Worm (Caenorhabditis elegans) whole organism, L4 larva: ENCODE results near the gene F21D5.6.

Source experiments
- lir-3 ChIP-seq: sonication (generic microtip); optimal IDR thresholded peaks from 2 replicates; lab custom pipeline; 2016; ENCODE audit warnings: mild to moderate bottlenecking, missing genetic modification characterization, missing compliant biosample characterization
- lsy-2 ChIP-seq, 2 experiments: fragments of 150-350 bp in 1 of 2; sonication (generic microtip) in 1 of 2; optimal IDR thresholded peaks; 2 replicates each; lab custom pipeline; 2014 to 2017; ENCODE audit warnings: missing biosample characterization in 2 of 2, missing genetic modification characterization in 2 of 2
- madf-9 ChIP-seq: fragments of 200-800 bp; sonication (Bioruptor generic); conservative IDR thresholded peaks from 2 replicates; pipeline ENCODE4 v1.3.6; 2022; ENCODE audit warnings: missing genetic modification reagents, missing genetic modification characterization, missing compliant biosample characterization

DNA sequence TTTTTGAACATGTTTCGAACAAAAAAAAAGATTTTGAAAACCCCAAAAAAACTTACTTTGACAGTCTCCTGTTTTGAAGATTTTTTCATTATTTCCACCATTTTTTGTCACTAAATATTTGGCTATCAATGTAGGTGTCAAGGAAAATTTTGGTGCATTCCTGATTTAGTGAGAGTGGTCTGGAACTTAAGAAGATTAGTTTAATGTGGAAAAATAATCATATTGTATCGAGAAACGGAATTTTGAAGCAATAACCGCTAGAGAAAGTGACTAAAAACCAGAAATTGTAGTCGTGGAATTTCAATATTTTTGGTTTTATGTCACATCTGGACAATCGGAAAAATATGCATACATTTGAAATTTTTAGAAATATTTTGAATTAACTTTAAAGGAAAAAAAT is 20.7 kb upstream of the F21D5.6 start, which contains the start of the genes F20C5.11 and klp-11:
- no peak for TF ChIP-seq lsy-2 (tag; optimal IDR thresholded peaks at IDR 0.05; lab: Kevin White, UChicago)
- TF ChIP-seq madf-9 (GFP tag; lab: Robert Waterston, UW), result no peak
- no peak for TF ChIP-seq lir-3 (tag; lab: Kevin White, UChicago)
